Worm (Caenorhabditis elegans) whole organism, L4/young adult: ENCODE data around the gene F56D5.6.

Source experiments
- dao-5 ChIP-seq: sonication (generic microtip); optimal IDR thresholded peaks from 2 replicates; lab custom pipeline; 2016; ENCODE audit warnings: missing genotype, missing genetic modification characterization, moderate library complexity, missing compliant biosample characterization
- him-1 ChIP-seq: sonication (generic microtip); optimal IDR thresholded peaks from 2 replicates; lab custom pipeline; 2016; ENCODE audit warnings: missing genotype, missing genetic modification reagents, missing genetic modification characterization, missing compliant biosample characterization

- TF ChIP-seq him-1 (tag; lab: Kevin White, UChicago) (no peak), dao-5 (no peak)
Measured at ce11 chrIV:9367852-9368627, 33.7 kb upstream of the F56D5.6 start.
